Worm (Caenorhabditis elegans) whole organism, mixed stage, embryonic: ENCODE measurements around the gene bcl-7.

ENCODE experiments used
- elt-3 ChIP-seq: fragments of 150-350 bp; optimal IDR thresholded peaks from 2 replicates; lab custom pipeline; 2014; ENCODE audit warnings: missing biosample characterization, missing genetic modification characterization
- snpc-4 ChIP-seq: fragments of 150-350 bp; optimal IDR thresholded peaks from 2 replicates; lab custom pipeline; 2014; ENCODE audit warnings: missing biosample characterization, missing genetic modification characterization
- tbx-8 ChIP-seq: fragments of 200-800 bp; sonication (Bioruptor generic); optimal IDR thresholded peaks from 2 replicates; lab custom pipeline; 2018; ENCODE audit warnings: mild to moderate bottlenecking, missing genetic modification characterization, moderate library complexity, missing compliant biosample characterization
- unc-39 ChIP-seq: fragments of 150-350 bp; optimal IDR thresholded peaks from 2 replicates; lab custom pipeline; 2014; ENCODE audit warnings: missing biosample characterization, missing genetic modification characterization
- unc-62 ChIP-seq: fragments of 150-350 bp; optimal IDR thresholded peaks from 2 replicates; lab custom pipeline; 2014; ENCODE audit warnings: missing biosample characterization, missing genetic modification reagents, missing genetic modification characterization

ce11 chrIII:5919799-5920387 is 6.0 kb upstream of the bcl-7 start, which contains the start of the genes tdo-2 and C28H8.2:
- TF ChIP-seq unc-62 (GFP tag; lab: Kevin White, UChicago): no peak
- no peak for TF ChIP-seq elt-3 (tag; lab: Kevin White, UChicago)
- TF ChIP-seq snpc-4: no peak
- no peak for TF ChIP-seq unc-39 (tag; lab: Kevin White, UChicago)
- TF ChIP-seq tbx-8 (GFP tag; lab: Kevin White, UChicago): no peak
